Fruit fly (Drosophila melanogaster) whole organism, prepupa: ENCODE results near the gene Evi5.

Source experiments
- CG10669 ChIP-seq: fragments of 200-800 bp; sonication (Bioruptor generic); optimal IDR thresholded peaks from 3 replicates; lab custom pipeline; 2018; ENCODE audit warnings: missing biosample characterization, mild to moderate bottlenecking, missing genetic modification characterization, moderate library complexity
- CG11762 ChIP-seq: fragments of 200-800 bp; sonication (Bioruptor generic); optimal IDR thresholded peaks from 3 replicates; lab custom pipeline; 2016; ENCODE audit warnings: missing biosample characterization, missing genetic modification characterization; ENCODE audit not compliant: insufficient read depth
- CG11902 ChIP-seq: fragments of 200-800 bp; sonication (Bioruptor generic); optimal IDR thresholded peaks from 3 replicates; lab custom pipeline; 2016; ENCODE audit warnings: missing biosample characterization, missing genetic modification characterization
- CG15336 ChIP-seq: fragments of 200-800 bp; sonication (Bioruptor generic); IDR thresholded peaks from 2 replicates; pipeline ENCODE4 v1.3.6; 2022; ENCODE audit warnings: missing biosample characterization, missing genetic modification characterization
- CG3032 ChIP-seq: fragments of 200-800 bp; optimal IDR thresholded peaks from 2 replicates; lab custom pipeline; 2019; ENCODE audit warnings: missing biosample characterization, mild to moderate bottlenecking, missing genetic modification characterization, moderate library complexity
- CG31627 ChIP-seq: fragments of 200-800 bp; sonication (Bioruptor generic); optimal IDR thresholded peaks from 3 replicates; lab custom pipeline; 2016; ENCODE audit warnings: missing biosample characterization, missing genetic modification characterization
- CG34406 ChIP-seq: fragments of 200-800 bp; sonication (Bioruptor generic); optimal IDR thresholded peaks from 3 replicates; lab custom pipeline; 2016; ENCODE audit warnings: missing biosample characterization, missing genetic modification characterization
- CG3919 ChIP-seq: fragments of 200-800 bp; sonication (Bioruptor generic); optimal IDR thresholded peaks from 3 replicates; lab custom pipeline; 2016; ENCODE audit warnings: missing biosample characterization, missing genetic modification characterization
- CG4318 ChIP-seq: fragments of 200-800 bp; sonication (Bioruptor generic); optimal IDR thresholded peaks from 3 replicates; lab custom pipeline; 2017; ENCODE audit warnings: missing biosample characterization, mild to moderate bottlenecking, missing genetic modification characterization
- CG6792 ChIP-seq: fragments of 200-800 bp; sonication (Bioruptor generic); optimal IDR thresholded peaks from 3 replicates; lab custom pipeline; 2016; ENCODE audit warnings: missing biosample characterization, missing genetic modification characterization
- CG6808 ChIP-seq: fragments of 200-800 bp; sonication (Bioruptor generic); optimal IDR thresholded peaks from 3 replicates; lab custom pipeline; 2017; ENCODE audit warnings: missing biosample characterization, missing genetic modification characterization, mild to moderate bottlenecking, moderate library complexity, missing genetic modification reagents
- CG8319 ChIP-seq: fragments of 200-800 bp; sonication (Bioruptor generic); optimal IDR thresholded peaks from 3 replicates; lab custom pipeline; 2016; ENCODE audit warnings: missing biosample characterization, missing genetic modification characterization
- CG8632 ChIP-seq: fragments of 200-800 bp; sonication (Bioruptor generic); optimal IDR thresholded peaks from 3 replicates; lab custom pipeline; 2016; ENCODE audit warnings: missing biosample characterization, missing genetic modification characterization
- Eip75B ChIP-seq: fragments of 200-800 bp; sonication (Bioruptor generic); optimal IDR thresholded peaks from 3 replicates; lab custom pipeline; 2016; ENCODE audit warnings: missing biosample characterization, missing genetic modification characterization
- Eip78C ChIP-seq: fragments of 200-800 bp; sonication (Bioruptor generic); peaks from one replicate; lab custom pipeline; 2016; ENCODE audit warnings: missing biosample characterization, missing genetic modification characterization
- Eip93F ChIP-seq: fragments of 200-800 bp; sonication (Bioruptor generic); optimal IDR thresholded peaks from 2 replicates; lab custom pipeline; 2016; ENCODE audit warnings: missing biosample characterization, mild to moderate bottlenecking, missing genetic modification characterization
- Ets96B ChIP-seq: fragments of 200-800 bp; optimal IDR thresholded peaks from 2 replicates; lab custom pipeline; 2019; ENCODE audit warnings: missing biosample characterization, mild to moderate bottlenecking, missing genetic modification characterization, moderate library complexity
- Gug ChIP-seq: fragments of 200-800 bp; sonication (Bioruptor generic); IDR thresholded peaks from 2 replicates; pipeline ENCODE4 v1.3.6; 2022; ENCODE audit warnings: missing biosample characterization, missing genetic modification characterization
- Hr39 ChIP-seq: fragments of 200-800 bp; sonication (Bioruptor generic); optimal IDR thresholded peaks from 2 replicates; lab custom pipeline; 2016; ENCODE audit warnings: missing biosample characterization, missing genetic modification characterization
- Hr4 ChIP-seq: fragments of 200-800 bp; sonication (Bioruptor generic); optimal IDR thresholded peaks from 3 replicates; lab custom pipeline; 2016; ENCODE audit warnings: missing biosample characterization, missing genetic modification characterization
- Lpt ChIP-seq: fragments of 200-800 bp; sonication (Bioruptor generic); optimal IDR thresholded peaks from 3 replicates; lab custom pipeline; 2016; ENCODE audit warnings: missing biosample characterization, missing genetic modification characterization
- Met ChIP-seq: fragments of 200-800 bp; sonication (Bioruptor generic); optimal IDR thresholded peaks from 3 replicates; lab custom pipeline; 2016; ENCODE audit warnings: missing biosample characterization, missing genetic modification characterization
- Sox102F ChIP-seq: fragments of 200-800 bp; sonication (Bioruptor generic); optimal IDR thresholded peaks from 2 replicates; lab custom pipeline; 2016; ENCODE audit warnings: missing biosample characterization, mild to moderate bottlenecking, missing genetic modification characterization
- Sox14 ChIP-seq: fragments of 200-800 bp; sonication (Bioruptor generic); optimal IDR thresholded peaks from 3 replicates; lab custom pipeline; 2016; ENCODE audit warnings: missing biosample characterization, missing genetic modification characterization
- achi ChIP-seq: fragments of 200-800 bp; sonication (Bioruptor generic); optimal IDR thresholded peaks from 3 replicates; lab custom pipeline; 2016; ENCODE audit warnings: missing biosample characterization, missing genetic modification characterization
- acj6 ChIP-seq: fragments of 200-800 bp; sonication (Bioruptor generic); optimal IDR thresholded peaks from 3 replicates; lab custom pipeline; 2016; ENCODE audit warnings: missing biosample characterization, missing genetic modification characterization
- cyc ChIP-seq: fragments of 200-800 bp; sonication (Bioruptor generic); optimal IDR thresholded peaks from 3 replicates; lab custom pipeline; 2016; ENCODE audit warnings: missing biosample characterization, missing genetic modification characterization
- dsx ChIP-seq: fragments of 200-800 bp; optimal IDR thresholded peaks from 3 replicates; lab custom pipeline; 2019; ENCODE audit warnings: missing biosample characterization, mild to moderate bottlenecking, missing genetic modification characterization, moderate library complexity; ENCODE audit not compliant: poor library complexity, severe bottlenecking
- eg ChIP-seq: fragments of 200-800 bp; sonication (Bioruptor generic); IDR thresholded peaks from 3 replicates; pipeline ENCODE4 v1.3.6; 2022; ENCODE audit warnings: missing biosample characterization, missing genetic modification characterization
- fd59A ChIP-seq: fragments of 200-800 bp; sonication (Bioruptor generic); optimal IDR thresholded peaks from 2 replicates; lab custom pipeline; 2017; ENCODE audit warnings: missing biosample characterization, mild to moderate bottlenecking, missing genetic modification characterization, missing genetic modification reagents
- fd85E ChIP-seq: fragments of 200-800 bp; sonication (Bioruptor generic); optimal IDR thresholded peaks from 3 replicates; lab custom pipeline; 2016; ENCODE audit warnings: missing biosample characterization, missing genetic modification characterization
- fkh ChIP-seq: fragments of 200-800 bp; sonication (Bioruptor generic); optimal IDR thresholded peaks from 3 replicates; lab custom pipeline; 2017; ENCODE audit warnings: missing biosample characterization, mild to moderate bottlenecking, missing genetic modification characterization, moderate library complexity
- salr ChIP-seq, 2 experiments: fragments of 200-800 bp; sonication (Bioruptor generic); optimal IDR thresholded peaks; 3 replicates each; lab custom pipeline; 2016 to 2018; ENCODE audit warnings: missing biosample characterization in 2 of 2, missing genetic modification characterization in 2 of 2, mild to moderate bottlenecking in 1 of 2
- ss ChIP-seq, 2 experiments: fragments of 200-800 bp; sonication (Bioruptor generic); optimal IDR thresholded peaks; 2 replicates in 1 of 2; 3 replicates in 1 of 2; lab custom pipeline; 2017 to 2018; ENCODE audit warnings: mild to moderate bottlenecking in 2 of 2, missing biosample characterization in 2 of 2, missing genetic modification characterization in 2 of 2, moderate library complexity in 1 of 2
- svp ChIP-seq: fragments of 200-800 bp; sonication (Bioruptor generic); peaks from one replicate; lab custom pipeline; 2016; ENCODE audit warnings: missing biosample characterization, missing genetic modification characterization
- vri ChIP-seq: fragments of 200-800 bp; sonication (Bioruptor generic); optimal IDR thresholded peaks from 3 replicates; lab custom pipeline; 2016; ENCODE audit warnings: missing biosample characterization, mild to moderate bottlenecking, missing genetic modification characterization

Gene Evi5

dm6 chrX:11439270-11439669, 14.9 kb downstream of the Evi5 start:
- TF ChIP-seq CG31627 (GFP tag; lab: Kevin White, UChicago) (no peak), fkh (GFP tag; lab: Kevin White, UChicago) (peak; percentile 85)

- TF ChIP-seq eg (GFP tag; lab: Robert Waterston, UW) = no peak
- TF ChIP-seq Eip93F (GFP tag; lab: Kevin White, UChicago) = peak; percentile 5
These were observed 20.3 kb downstream of the Evi5 start for dm6 chrX:11433930-11434329.

dm6 chrX:11430940-11431339, 23.2 kb downstream of the Evi5 start:
- TF ChIP-seq fkh (GFP tag; lab: Kevin White, UChicago) (peak; percentile 19), fd59A (GFP tag; lab: Kevin White, UChicago) (no peak)

- TF ChIP-seq cyc (GFP tag; lab: Kevin White, UChicago) (no peak), eg (GFP tag; lab: Robert Waterston, UW) (no peak), fkh (GFP tag; lab: Kevin White, UChicago) (peak; percentile 97), CG11762 (GFP tag; lab: Kevin White, UChicago) (no peak), Eip75B (peak; percentile 8), Ets96B (tag; lab: Kevin White, UChicago) (no peak), Eip78C (GFP tag; lab: Kevin White, UChicago) (no peak), Hr4 (GFP tag; lab: Kevin White, UChicago) (no peak), CG8319 (GFP tag; lab: Kevin White, UChicago) (no peak), vri (GFP tag; lab: Kevin White, UChicago) (peak; percentile 30), CG34406 (no peak), CG6792 (GFP tag; lab: Kevin White, UChicago) (peak; percentile 12), CG8632 (peak; percentile 34), Lpt (GFP tag; lab: Kevin White, UChicago) (no peak), svp (peak; percentile 86), Hr39 (GFP tag; lab: Kevin White, UChicago) (peak; percentile 23), Met (GFP tag; lab: Kevin White, UChicago) (peak; percentile 9), dsx (GFP tag; lab: Kevin White, UChicago) (no peak), fd85E (no peak), Gug (GFP tag; lab: Robert Waterston, UW) (no peak), CG4318 (no peak), Sox14 (GFP tag; lab: Kevin White, UChicago) (peak; percentile 2), CG3919 (GFP tag; lab: Kevin White, UChicago) (no peak), acj6 (GFP tag; lab: Kevin White, UChicago) (no peak), CG11902 (no peak), ss (GFP tag; optimal IDR thresholded peaks at IDR 0.05; lab: Kevin White, UChicago) (no peak), fd59A (GFP tag; lab: Kevin White, UChicago) (peak; percentile 10), Eip93F (GFP tag; lab: Kevin White, UChicago) (no peak), CG3032 (tag; lab: Kevin White, UChicago) (no peak)
These were observed 26.9 kb downstream of the Evi5 start for dm6 chrX:11427282-11427689.

dm6 chrX:11425956-11426598, 28.1 kb downstream of the Evi5 start:
- TF ChIP-seq CG15336 (GFP tag; lab: Robert Waterston, UW) (no peak), Eip78C (GFP tag; lab: Kevin White, UChicago) (peak; percentile 8)

- no peak for TF ChIP-seq Eip93F (GFP tag; lab: Kevin White, UChicago)
- TF ChIP-seq svp = peak; percentile 68
- no peak for TF ChIP-seq Gug (GFP tag; lab: Robert Waterston, UW)
- no peak for TF ChIP-seq salr (GFP tag; optimal IDR thresholded peaks at IDR 0.05; lab: Kevin White, UChicago)
- TF ChIP-seq CG8632 = no peak
- no peak for TF ChIP-seq Sox14 (GFP tag; lab: Kevin White, UChicago)
- no peak for TF ChIP-seq ss (GFP tag; optimal IDR thresholded peaks at IDR 0.05; lab: Kevin White, UChicago)
- no peak for TF ChIP-seq Met (GFP tag; lab: Kevin White, UChicago)
- peak; percentile 42 for TF ChIP-seq vri (GFP tag; lab: Kevin White, UChicago)
- TF ChIP-seq CG6808 = no peak
- TF ChIP-seq achi (GFP tag; lab: Kevin White, UChicago) = no peak
- TF ChIP-seq Sox102F (GFP tag; lab: Kevin White, UChicago) = no peak
- no peak for TF ChIP-seq CG10669 (GFP tag; lab: Kevin White, UChicago)
- no peak for TF ChIP-seq Lpt (GFP tag; lab: Kevin White, UChicago)
These were observed 28.8 kb downstream of the Evi5 start for dm6 chrX:11425401-11425800.
